Worm (Caenorhabditis elegans): ENCODE results near the gene C08H9.15.

DNA sequence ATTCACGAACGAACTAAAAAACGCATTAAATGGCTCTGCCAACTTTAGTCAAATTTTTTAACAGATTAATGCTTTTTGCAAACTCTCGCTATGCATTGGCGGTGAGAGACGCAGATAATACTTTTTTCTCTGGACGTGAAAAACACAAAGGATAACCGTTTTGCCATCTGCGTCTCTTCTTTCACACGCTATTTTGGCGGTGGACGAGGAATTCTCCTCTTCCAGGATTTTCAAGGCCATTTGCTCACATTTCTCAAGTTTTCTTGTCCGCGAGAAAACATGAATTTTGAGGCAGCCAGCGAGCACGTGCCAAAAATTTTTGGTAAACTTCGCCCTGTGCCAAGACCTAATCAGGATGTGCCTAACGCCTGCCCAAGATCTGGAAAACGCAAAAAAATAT, 50.0 kb downstream of the C08H9.15 start:
- peak; percentile 87 for TF ChIP-seq mes-2 (tag; optimal IDR thresholded peaks at IDR 0.05; ENCODE audit: poor library complexity, severe bottlenecking)
- no peak for TF ChIP-seq unc-39 (tag; optimal IDR thresholded peaks at IDR 0.05)
- peak; percentile 12 for TF ChIP-seq nhr-11 (tag; optimal IDR thresholded peaks at IDR 0.05)
